Worm (Caenorhabditis elegans): ENCODE measurements around the gene pezo-1.
"Not testable (repeated sequence)": the region's sequence is repeated elsewhere in the genome, so short reads cannot be mapped to it uniquely, and the experiment has no call there.

Gene pezo-1

ce11 chrIV:9321039-9321851 is 45.1 kb downstream of the pezo-1 start, which contains the start of the genes F49C12.12 and vha-17:
Gene F49C12.12, minus strand, starts transcription at chrIV:9321089.
Gene vha-17, plus strand, starts transcription at chrIV:9321801.
- TF ChIP-seq W03F9.2 (tag; optimal IDR thresholded peaks at IDR 0.05) = peak; percentile 28
- TF ChIP-seq dao-5 (tag; optimal IDR thresholded peaks at IDR 0.05) = no peak

- TF ChIP-seq him-1 (tag; optimal IDR thresholded peaks at IDR 0.05) (no peak), dao-5 (tag; optimal IDR thresholded peaks at IDR 0.05) (no peak), W03F9.2 (tag; optimal IDR thresholded peaks at IDR 0.05) (no peak)
Observed at ce11 chrIV:9320023-9320422, 46.3 kb downstream of the pezo-1 start.

ce11 chrIV:9319080-9319479 is 47.2 kb downstream of the pezo-1 start, which contains the start of the genes F49C12.11 and nemt-1:
Gene F49C12.11, plus strand, starts transcription at chrIV:9319380.
Gene nemt-1, minus strand, starts transcription at chrIV:9319439.
- TF ChIP-seq him-1 (tag; optimal IDR thresholded peaks at IDR 0.05) (no peak), dao-5 (tag; optimal IDR thresholded peaks at IDR 0.05) (no peak), W03F9.2 (tag; optimal IDR thresholded peaks at IDR 0.05) (no peak)

- TF ChIP-seq dao-5 (tag; optimal IDR thresholded peaks at IDR 0.05) = no peak
- TF ChIP-seq him-1 (tag; optimal IDR thresholded peaks at IDR 0.05) = no peak
- TF ChIP-seq W03F9.2 (tag; optimal IDR thresholded peaks at IDR 0.05) = no peak
Observed at ce11 chrIV:9318147-9318546, 48.2 kb downstream of the pezo-1 start.

- no peak for TF ChIP-seq dao-5 (tag; optimal IDR thresholded peaks at IDR 0.05)
- no peak for TF ChIP-seq him-1 (tag; optimal IDR thresholded peaks at IDR 0.05)
- TF ChIP-seq W03F9.2 (tag; optimal IDR thresholded peaks at IDR 0.05) = peak; percentile 55
Observed at ce11 chrIV:9316068-9316681, 50.1 kb downstream of the pezo-1 start, which contains the start of the genes F49C12.9 and rpn-7. Gene F49C12.9, minus strand, starts transcription at chrIV:9316215. Gene rpn-7, plus strand, starts transcription at chrIV:9316631.

- TF ChIP-seq W03F9.2, dao-5, him-1 (tag; optimal IDR thresholded peaks at IDR 0.05): not testable (repeated sequence)
Observed at ce11 chrIV:9312827-9313226, 53.5 kb downstream of the pezo-1 start, which contains the start of gene F49C12.7. Gene F49C12.7, minus strand, starts transcription at chrIV:9312927.

- TF ChIP-seq dao-5 (tag; optimal IDR thresholded peaks at IDR 0.05) = no peak
- no peak for TF ChIP-seq W03F9.2 (tag; optimal IDR thresholded peaks at IDR 0.05)
- no peak for TF ChIP-seq him-1 (tag; optimal IDR thresholded peaks at IDR 0.05)
Observed at ce11 chrIV:9310935-9311566, 55.3 kb downstream of the pezo-1 start.

- TF ChIP-seq dao-5 (tag; optimal IDR thresholded peaks at IDR 0.05) (no peak), him-1 (tag; optimal IDR thresholded peaks at IDR 0.05) (no peak), W03F9.2 (tag; optimal IDR thresholded peaks at IDR 0.05) (no peak)
Observed at ce11 chrIV:9308975-9309374, 57.3 kb downstream of the pezo-1 start, which contains the start of gene F49C12.6. Gene F49C12.6, minus strand, starts transcription at chrIV:9309075.

ce11 chrIV:9304617-9305016 is 61.7 kb downstream of the pezo-1 start, which contains the start of gene F49C12.5:
Gene F49C12.5, plus strand, starts transcription at chrIV:9304917.
- TF ChIP-seq W03F9.2 (tag; optimal IDR thresholded peaks at IDR 0.05) = no peak
- no peak for TF ChIP-seq him-1 (tag; optimal IDR thresholded peaks at IDR 0.05)
- no peak for TF ChIP-seq dao-5 (tag; optimal IDR thresholded peaks at IDR 0.05)

ce11 chrIV:9303994-9304393 is 62.3 kb downstream of the pezo-1 start, which contains the start of gene F49C12.4:
Gene F49C12.4, minus strand, starts transcription at chrIV:9304094.
- TF ChIP-seq W03F9.2 (tag; optimal IDR thresholded peaks at IDR 0.05) = no peak
- no peak for TF ChIP-seq him-1 (tag; optimal IDR thresholded peaks at IDR 0.05)
- TF ChIP-seq dao-5 (tag; optimal IDR thresholded peaks at IDR 0.05) = no peak

- TF ChIP-seq dao-5 (tag; optimal IDR thresholded peaks at IDR 0.05) (no peak), W03F9.2 (tag; optimal IDR thresholded peaks at IDR 0.05) (no peak), him-1 (tag; optimal IDR thresholded peaks at IDR 0.05) (no peak)
Observed at ce11 chrIV:9300127-9300526, 66.2 kb downstream of the pezo-1 start, which contains the start of gene F49C12.3. Gene F49C12.3, plus strand, starts transcription at chrIV:9300427.

- TF ChIP-seq him-1 (tag; optimal IDR thresholded peaks at IDR 0.05) (no peak), dao-5 (tag; optimal IDR thresholded peaks at IDR 0.05) (no peak), W03F9.2 (tag; optimal IDR thresholded peaks at IDR 0.05) (no peak)
Observed at ce11 chrIV:9299145-9299544, 67.2 kb downstream of the pezo-1 start, which contains the start of gene F49C12.2. Gene F49C12.2, minus strand, starts transcription at chrIV:9299245.

ce11 chrIV:9296285-9296684 is 70.0 kb downstream of the pezo-1 start, which contains the start of gene F49C12.1:
Gene F49C12.1, minus strand, starts transcription at chrIV:9296354.
- TF ChIP-seq him-1 (tag; optimal IDR thresholded peaks at IDR 0.05) (no peak), W03F9.2 (tag; optimal IDR thresholded peaks at IDR 0.05) (no peak), dao-5 (tag; optimal IDR thresholded peaks at IDR 0.05) (no peak)
